Fruit fly (Drosophila melanogaster): ENCODE data around the gene Ref1.

The Ref1 gene

dm6 chr3R:7091904-7092303 is 11.7 kb upstream of the Ref1 start (continued):
- TF ChIP-seq pzg (GFP tag; optimal IDR thresholded peaks at IDR 0.05) (peak; percentile 50), gt (GFP tag; IDR thresholded peaks at IDR 0.05) (no peak), sc (optimal IDR thresholded peaks at IDR 0.05) (no peak), sc (GFP tag; optimal IDR thresholded peaks at IDR 0.05) (no peak), pros (GFP tag; optimal IDR thresholded peaks at IDR 0.05) (no peak), CG34224 (GFP tag; IDR thresholded peaks at IDR 0.05; ENCODE audit: partially characterized antibody) (peak; percentile 66), CG12659 (GFP tag; optimal IDR thresholded peaks at IDR 0.05) (peak; percentile 74), D (optimal IDR thresholded peaks at IDR 0.05) (no peak), D (GFP tag; optimal IDR thresholded peaks at IDR 0.05) (no peak), C15 (GFP tag; IDR thresholded peaks at IDR 0.05) (no peak), slou (GFP tag; optimal IDR thresholded peaks at IDR 0.05) (no peak), eve (GFP tag; optimal IDR thresholded peaks at IDR 0.05) (no peak), CG33557 (GFP tag; optimal IDR thresholded peaks at IDR 0.05) (no peak), zen2 (GFP tag; IDR thresholded peaks at IDR 0.05; ENCODE audit: partially characterized antibody) (peak; percentile 58; the same call in 2 of the 3 replicates), YL-1 (GFP tag; optimal IDR thresholded peaks at IDR 0.05) (peak; percentile 56), rib (GFP tag; IDR thresholded peaks at IDR 0.05) (no peak), lov (optimal IDR thresholded peaks at IDR 0.05) (no peak), lov (GFP tag; IDR thresholded peaks at IDR 0.05) (no peak), CG4730 (GFP tag; IDR thresholded peaks at IDR 0.05) (no peak), al (GFP tag; IDR thresholded peaks at IDR 0.05) (no peak), HmgZ (tag; optimal IDR thresholded peaks at IDR 0.05) (peak; percentile 52), CG9876 (GFP tag; optimal IDR thresholded peaks at IDR 0.05) (no peak), CG14860 (GFP tag; IDR thresholded peaks at IDR 0.05; ENCODE audit: partially characterized antibody) (peak; percentile 70), fd102C (GFP tag; optimal IDR thresholded peaks at IDR 0.05) (no peak), CG11247 (GFP tag; IDR thresholded peaks at IDR 0.05) (no peak), sens-2 (GFP tag; IDR thresholded peaks at IDR 0.05) (no peak), ab (GFP tag; optimal IDR thresholded peaks at IDR 0.05) (no peak), Trl (optimal IDR thresholded peaks at IDR 0.05) (no peak), Trl (GFP tag; optimal IDR thresholded peaks at IDR 0.05) (peak; percentile 52), Hr39 (optimal IDR thresholded peaks at IDR 0.05) (no peak), sd (tag; optimal IDR thresholded peaks at IDR 0.05) (no peak), pb (GFP tag; optimal IDR thresholded peaks at IDR 0.05) (no peak), CG2678 (tag; optimal IDR thresholded peaks at IDR 0.05) (no peak), D19B (GFP tag; optimal IDR thresholded peaks at IDR 0.05) (no peak), CG12744 (GFP tag; optimal IDR thresholded peaks at IDR 0.05) (peak; percentile 24), jing (GFP tag; optimal IDR thresholded peaks at IDR 0.05) (no peak), fd64A (GFP tag; optimal IDR thresholded peaks at IDR 0.05) (no peak), gem (tag; optimal IDR thresholded peaks at IDR 0.05) (no peak), CG10431 (GFP tag; optimal IDR thresholded peaks at IDR 0.05) (no peak), CG13894 (tag; optimal IDR thresholded peaks at IDR 0.05) (no peak), kni (GFP tag; optimal IDR thresholded peaks at IDR 0.05) (no peak), CG13424 (tag; optimal IDR thresholded peaks at IDR 0.05) (peak; percentile 27), Optix (GFP tag; IDR thresholded peaks at IDR 0.05) (no peak), ERR (GFP tag; optimal IDR thresholded peaks at IDR 0.05) (no peak), CG14710 (tag; optimal IDR thresholded peaks at IDR 0.05) (peak; percentile 71), insv (GFP tag; optimal IDR thresholded peaks at IDR 0.05) (peak in 1 of 2 experiments; percentile 31), CG1602 (GFP tag; optimal IDR thresholded peaks at IDR 0.05) (peak; percentile 16), Elba2 (GFP tag; optimal IDR thresholded peaks at IDR 0.05) (no peak), tup (GFP tag; optimal IDR thresholded peaks at IDR 0.05) (no peak), Taf1 (GFP tag; IDR thresholded peaks at IDR 0.05) (no peak), Hand (GFP tag; optimal IDR thresholded peaks at IDR 0.05) (no peak), Bdp1 (GFP tag; optimal IDR thresholded peaks at IDR 0.05) (no peak), CG7963 (GFP tag; IDR thresholded peaks at IDR 0.05; ENCODE audit: partially characterized antibody) (0 out of 3 replicates have a peak, but pooled peaks have one; percentile 39)

Measured in whole organism, embryonic.